Fruit fly (Drosophila melanogaster) S2 (cell line): Measurements from ENCODE around the gene Ssdp.

Experiments used
- CG8478 ChIP-seq: fragments of >200 bp; optimal IDR thresholded peaks from 2 replicates; lab custom pipeline; 2018
- CTCF ChIP-seq, 2 experiments: fragments of >200 bp; optimal IDR thresholded peaks; 2 replicates each; lab custom pipeline; 2018

dm6 chr3R:18208479-18208878 lies 9.1 kb upstream of the Ssdp start, which contains the start of gene CG44158:
- TF ChIP-seq CTCF (optimal IDR thresholded peaks at IDR 0.05; lab: Kevin White, UChicago) (no peak), CG8478 (lab: Kevin White, UChicago) (no peak)
